Worm (Caenorhabditis elegans) whole organism, mixed stage, embryonic: ENCODE measurements around the gene C05G5.2.

Experiments used
- M03D4.4 ChIP-seq: sonication (generic microtip); optimal IDR thresholded peaks from 2 replicates; lab custom pipeline; 2017; ENCODE audit warnings: mild to moderate bottlenecking, missing genetic modification characterization, missing compliant biosample characterization
- bed-3 ChIP-seq: fragments of 200-800 bp; sonication (Bioruptor generic); optimal IDR thresholded peaks from 3 replicates; lab custom pipeline; 2018; ENCODE audit warnings: mild to moderate bottlenecking, missing genetic modification characterization, moderate library complexity, missing compliant biosample characterization
- blmp-1 ChIP-seq: fragments of 150-350 bp; optimal IDR thresholded peaks from 2 replicates; lab custom pipeline; 2014; ENCODE audit warnings: missing biosample characterization, missing genetic modification characterization
- ceh-39 ChIP-seq: fragments of 150-350 bp; optimal IDR thresholded peaks from 2 replicates; lab custom pipeline; 2014; ENCODE audit warnings: missing biosample characterization, missing genetic modification characterization
- ceh-43 ChIP-seq: fragments of 200-800 bp; sonication (Bioruptor generic); optimal IDR thresholded peaks from 2 replicates; lab custom pipeline; 2018; ENCODE audit warnings: mild to moderate bottlenecking, missing genetic modification characterization, moderate library complexity, missing compliant biosample characterization
- ceh-83 ChIP-seq: fragments of 200-800 bp; sonication (Bioruptor generic); optimal IDR thresholded peaks from 2 replicates; lab custom pipeline; 2018; ENCODE audit warnings: mild to moderate bottlenecking, missing genetic modification characterization, missing compliant biosample characterization
- ces-1 ChIP-seq: fragments of 150-350 bp; optimal IDR thresholded peaks from 2 replicates; lab custom pipeline; 2014; ENCODE audit warnings: missing biosample characterization, missing genetic modification reagents, missing genetic modification characterization
- cnd-1 ChIP-seq: fragments of 200-800 bp; sonication (Bioruptor generic); optimal IDR thresholded peaks from 2 replicates; lab custom pipeline; 2018; ENCODE audit warnings: mild to moderate bottlenecking, missing genetic modification characterization, missing compliant biosample characterization
- drap-1 ChIP-seq: fragments of 200-800 bp; sonication (Bioruptor generic); optimal IDR thresholded peaks from 3 replicates; lab custom pipeline; 2018; ENCODE audit warnings: mild to moderate bottlenecking, missing genetic modification characterization, missing compliant biosample characterization
- elt-1 ChIP-seq: sonication (generic microtip); optimal IDR thresholded peaks from 2 replicates; lab custom pipeline; 2017; ENCODE audit warnings: missing genetic modification characterization, mild to moderate bottlenecking, missing compliant biosample characterization, antibody characterized with exemption, moderate library complexity, borderline replicate concordance; ENCODE audit not compliant: insufficient read depth
- elt-3 ChIP-seq: fragments of 150-350 bp; optimal IDR thresholded peaks from 2 replicates; lab custom pipeline; 2014; ENCODE audit warnings: missing biosample characterization, missing genetic modification characterization
- flh-1 ChIP-seq: fragments of 200-800 bp; sonication (Bioruptor generic); optimal IDR thresholded peaks from 2 replicates; lab custom pipeline; 2018; ENCODE audit warnings: mild to moderate bottlenecking, missing genetic modification characterization, moderate library complexity, missing compliant biosample characterization
- ham-2 ChIP-seq: fragments of 200-800 bp; sonication (Bioruptor generic); optimal IDR thresholded peaks from 2 replicates; lab custom pipeline; 2018; ENCODE audit warnings: mild to moderate bottlenecking, missing genetic modification characterization, missing compliant biosample characterization
- hlh-1 ChIP-seq: fragments of 150-350 bp; optimal IDR thresholded peaks from 2 replicates; lab custom pipeline; 2014; ENCODE audit warnings: missing biosample characterization, missing genetic modification reagents, missing genetic modification characterization
- lin-13 ChIP-seq: fragments of 150-350 bp; optimal IDR thresholded peaks from 2 replicates; lab custom pipeline; 2014; ENCODE audit warnings: missing biosample characterization, missing genetic modification characterization
- lin-32 ChIP-seq: fragments of 200-800 bp; sonication (Bioruptor generic); optimal IDR thresholded peaks from 2 replicates; lab custom pipeline; 2018; ENCODE audit warnings: mild to moderate bottlenecking, missing genetic modification characterization, missing compliant biosample characterization
- lsy-2 ChIP-seq: fragments of 150-350 bp; optimal IDR thresholded peaks from 2 replicates; lab custom pipeline; 2014; ENCODE audit warnings: missing biosample characterization, missing genetic modification characterization
- mab-5 ChIP-seq: fragments of 150-350 bp; optimal IDR thresholded peaks from 2 replicates; lab custom pipeline; 2014; ENCODE audit warnings: missing biosample characterization, missing genetic modification characterization
- nhr-12 ChIP-seq: fragments of 150-350 bp; optimal IDR thresholded peaks from 2 replicates; lab custom pipeline; 2014; ENCODE audit warnings: missing biosample characterization, missing genetic modification characterization
- nhr-2 ChIP-seq: fragments of 150-350 bp; optimal IDR thresholded peaks from 2 replicates; lab custom pipeline; 2014; ENCODE audit warnings: missing biosample characterization, missing genetic modification characterization
- nhr-237 ChIP-seq: fragments of 150-350 bp; optimal IDR thresholded peaks from 2 replicates; lab custom pipeline; 2014; ENCODE audit warnings: missing biosample characterization, missing genetic modification characterization
- nhr-28 ChIP-seq: fragments of 150-350 bp; optimal IDR thresholded peaks from 2 replicates; lab custom pipeline; 2014; ENCODE audit warnings: missing biosample characterization, missing genetic modification characterization
- nhr-76 ChIP-seq: sonication (generic microtip); optimal IDR thresholded peaks from 2 replicates; lab custom pipeline; 2017; ENCODE audit warnings: missing biosample characterization, missing genetic modification characterization
- pha-4 ChIP-seq: fragments of 150-350 bp; optimal IDR thresholded peaks from 2 replicates; lab custom pipeline; 2018; ENCODE audit warnings: missing biosample characterization, missing genetic modification reagents, missing genetic modification characterization
- sem-2 ChIP-seq: fragments of 200-800 bp; sonication (Bioruptor generic); optimal IDR thresholded peaks from 2 replicates; lab custom pipeline; 2018; ENCODE audit warnings: mild to moderate bottlenecking, missing genetic modification characterization, missing compliant biosample characterization
- snpc-4 ChIP-seq: fragments of 150-350 bp; optimal IDR thresholded peaks from 2 replicates; lab custom pipeline; 2014; ENCODE audit warnings: missing biosample characterization, missing genetic modification characterization
- tbx-8 ChIP-seq: fragments of 200-800 bp; sonication (Bioruptor generic); optimal IDR thresholded peaks from 2 replicates; lab custom pipeline; 2018; ENCODE audit warnings: mild to moderate bottlenecking, missing genetic modification characterization, moderate library complexity, missing compliant biosample characterization
- unc-120 ChIP-seq: sonication (generic microtip); optimal IDR thresholded peaks from 2 replicates; lab custom pipeline; 2017; ENCODE audit warnings: missing genetic modification characterization, missing compliant biosample characterization; ENCODE audit not compliant: poor library complexity, severe bottlenecking
- unc-39 ChIP-seq: fragments of 150-350 bp; optimal IDR thresholded peaks from 2 replicates; lab custom pipeline; 2014; ENCODE audit warnings: missing biosample characterization, missing genetic modification characterization
- unc-62 ChIP-seq: fragments of 150-350 bp; optimal IDR thresholded peaks from 2 replicates; lab custom pipeline; 2014; ENCODE audit warnings: missing biosample characterization, missing genetic modification reagents, missing genetic modification characterization
- zip-8 ChIP-seq: fragments of 150-350 bp; optimal IDR thresholded peaks from 2 replicates; lab custom pipeline; 2014; ENCODE audit warnings: missing biosample characterization, missing genetic modification characterization
- ztf-11 ChIP-seq: fragments of 150-350 bp; optimal IDR thresholded peaks from 2 replicates; lab custom pipeline; 2014; ENCODE audit warnings: missing biosample characterization, missing genetic modification characterization

The C05G5.2 gene

DNA sequence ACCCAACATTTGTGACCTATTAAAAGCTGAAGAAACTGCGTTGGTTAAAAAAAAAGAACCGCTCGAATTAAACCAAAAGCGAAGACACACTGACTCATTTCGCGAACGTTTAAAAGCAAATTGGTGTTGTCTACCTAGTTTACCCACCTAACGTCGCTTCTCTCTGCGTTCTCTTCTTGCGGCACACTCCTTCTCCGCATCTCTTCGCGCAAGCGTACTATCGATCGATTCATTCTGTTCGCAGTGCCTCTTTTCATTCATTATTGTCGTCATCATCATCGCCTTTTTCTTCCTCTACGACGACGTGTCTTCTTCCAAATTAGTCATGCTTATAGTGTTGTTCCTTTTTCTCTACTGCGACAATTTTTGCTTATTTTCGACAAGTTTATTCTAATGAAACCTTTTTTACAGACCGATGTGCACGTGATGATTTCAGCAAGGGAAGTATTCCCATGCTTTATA lies 35.9 kb upstream of the C05G5.2 start, which contains the start of gene atrn-1:
Gene atrn-1 (plus strand): TSS at position 412 of the 462 bp plus-strand sequence.
- peak; percentile 16 for TF ChIP-seq ham-2 (GFP tag; lab: Kevin White, UChicago)
- TF ChIP-seq sem-2 (GFP tag; lab: Kevin White, UChicago): no peak
- TF ChIP-seq, all 35 proteins: peak for 1

DNA sequence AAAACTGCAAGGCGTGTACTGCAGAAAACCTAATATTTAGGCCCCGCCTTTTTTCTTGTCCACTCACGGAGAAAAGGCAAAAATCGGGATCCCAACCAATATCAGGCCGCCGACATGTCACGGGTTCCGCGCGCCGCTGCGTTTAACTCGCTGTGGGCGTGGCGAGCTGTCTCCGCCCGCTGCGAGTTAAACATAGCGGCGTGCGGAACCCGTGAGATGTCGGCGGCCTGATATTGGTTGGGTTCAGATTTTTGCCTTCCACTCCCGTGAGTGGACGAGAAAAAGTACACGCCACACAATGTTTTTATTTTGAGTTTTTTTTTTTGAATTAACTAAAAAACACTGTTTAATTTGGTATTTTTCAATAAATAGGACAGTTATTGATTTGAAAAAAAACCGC lies 31.6 kb upstream of the C05G5.2 start:
- TF ChIP-seq snpc-4 (tag; lab: Kevin White, UChicago) (no peak), drap-1 (no peak), hlh-1 (tag; lab: Kevin White, UChicago) (no peak), lin-32 (GFP tag; lab: Kevin White, UChicago) (no peak), nhr-76 (no peak), unc-120 (tag; lab: Kevin White, UChicago) (no peak), lsy-2 (tag; lab: Kevin White, UChicago) (no peak), elt-3 (tag; lab: Kevin White, UChicago) (no peak), mab-5 (no peak), lin-13 (tag; lab: Kevin White, UChicago) (no peak), unc-62 (GFP tag; lab: Kevin White, UChicago) (no peak), tbx-8 (GFP tag; lab: Kevin White, UChicago) (no peak), nhr-237 (tag; lab: Kevin White, UChicago) (no peak), nhr-12 (tag; lab: Kevin White, UChicago) (no peak), M03D4.4 (tag; lab: Kevin White, UChicago) (no peak), flh-1 (GFP tag; lab: Kevin White, UChicago) (no peak), pha-4 (tag; lab: Kevin White, UChicago) (no peak), elt-1 (no peak), sem-2 (GFP tag; lab: Kevin White, UChicago) (no peak), zip-8 (tag; lab: Kevin White, UChicago) (no peak)

DNA sequence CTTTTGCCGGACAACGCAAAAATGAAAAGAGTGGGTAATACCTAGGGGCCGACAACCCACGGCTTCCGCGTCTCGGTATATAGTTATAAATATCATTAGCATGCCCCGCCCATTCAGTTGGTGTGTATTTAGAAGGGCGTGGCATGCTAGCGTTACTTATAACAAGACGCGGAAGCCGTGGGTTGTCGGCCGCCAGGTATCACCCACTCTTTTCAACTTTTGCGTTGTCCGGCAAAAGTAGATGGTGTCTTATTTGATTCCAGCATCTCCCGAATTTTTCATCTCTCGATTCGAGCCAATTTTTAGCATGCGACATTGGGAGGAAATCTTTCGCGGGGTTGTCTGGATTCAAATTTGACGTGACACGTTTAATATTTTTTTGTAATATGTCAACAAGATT lies 29.3 kb upstream of the C05G5.2 start:
- TF ChIP-seq blmp-1 (tag; lab: Kevin White, UChicago) (no peak), drap-1 (no peak), ceh-83 (no peak), hlh-1 (tag; lab: Kevin White, UChicago) (no peak), nhr-2 (tag; lab: Kevin White, UChicago) (no peak), ham-2 (GFP tag; lab: Kevin White, UChicago) (no peak), lin-13 (tag; lab: Kevin White, UChicago) (no peak), unc-39 (tag; lab: Kevin White, UChicago) (no peak), ztf-11 (tag; lab: Kevin White, UChicago) (no peak), zip-8 (tag; lab: Kevin White, UChicago) (no peak), lin-32 (GFP tag; lab: Kevin White, UChicago) (no peak), lsy-2 (tag; lab: Kevin White, UChicago) (no peak), cnd-1 (tag; lab: Kevin White, UChicago) (no peak), flh-1 (GFP tag; lab: Kevin White, UChicago) (no peak), snpc-4 (tag; lab: Kevin White, UChicago) (no peak), nhr-28 (tag; lab: Kevin White, UChicago) (no peak), mab-5 (no peak), ces-1 (no peak)

DNA sequence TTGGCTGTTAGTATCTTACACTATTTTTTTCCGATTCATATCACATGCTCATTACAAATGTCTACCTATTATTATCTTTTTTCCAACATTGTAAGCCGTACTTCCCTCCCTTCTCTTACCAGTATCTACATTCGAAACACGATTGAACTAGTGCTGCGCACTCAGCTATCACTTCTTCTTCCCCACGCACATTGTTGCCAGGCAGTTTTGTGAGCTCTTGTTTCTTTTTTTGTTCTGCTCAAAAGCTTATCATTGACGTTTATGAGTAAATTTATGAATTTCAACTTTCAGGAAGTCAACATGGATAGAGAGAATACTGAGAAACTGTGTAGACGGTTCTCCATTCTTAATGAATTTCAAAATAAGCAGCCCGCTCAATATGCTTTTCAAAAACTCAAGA lies 26.0 kb upstream of the C05G5.2 start, which contains the start of gene F33C8.2:
Gene F33C8.2 (plus strand): TSS at position 301 of the 400 bp plus-strand sequence.
- TF ChIP-seq unc-120 (tag; lab: Kevin White, UChicago): no peak
- no peak for TF ChIP-seq ceh-83
- TF ChIP-seq M03D4.4 (tag; lab: Kevin White, UChicago): no peak
- no peak for TF ChIP-seq ces-1
- no peak for TF ChIP-seq cnd-1 (tag; lab: Kevin White, UChicago)
- no peak for TF ChIP-seq elt-3 (tag; lab: Kevin White, UChicago)
- no peak for TF ChIP-seq snpc-4 (tag; lab: Kevin White, UChicago)
- TF ChIP-seq pha-4 (tag; lab: Kevin White, UChicago): no peak
- TF ChIP-seq lin-32 (GFP tag; lab: Kevin White, UChicago): no peak
- no peak for TF ChIP-seq unc-39 (tag; lab: Kevin White, UChicago)
- TF ChIP-seq sem-2 (GFP tag; lab: Kevin White, UChicago): no peak
- TF ChIP-seq ztf-11 (tag; lab: Kevin White, UChicago): no peak
- no peak for TF ChIP-seq ceh-43 (GFP tag; lab: Kevin White, UChicago)
- TF ChIP-seq nhr-76: no peak
- no peak for TF ChIP-seq bed-3 (GFP tag; lab: Kevin White, UChicago)
- no peak for TF ChIP-seq nhr-12 (tag; lab: Kevin White, UChicago)
- TF ChIP-seq nhr-28 (tag; lab: Kevin White, UChicago): no peak
- no peak for TF ChIP-seq ceh-39
